Worm (Caenorhabditis elegans) whole organism, mixed stage, embryonic: ENCODE measurements around the gene ZK1240.5.

Source experiments
- bed-3 ChIP-seq: fragments of 200-800 bp; sonication (Bioruptor generic); optimal IDR thresholded peaks from 3 replicates; lab custom pipeline; 2018; ENCODE audit warnings: mild to moderate bottlenecking, missing genetic modification characterization, moderate library complexity, missing compliant biosample characterization
- ces-1 ChIP-seq: fragments of 150-350 bp; optimal IDR thresholded peaks from 2 replicates; lab custom pipeline; 2014; ENCODE audit warnings: missing biosample characterization, missing genetic modification reagents, missing genetic modification characterization
- lin-13 ChIP-seq: fragments of 150-350 bp; optimal IDR thresholded peaks from 2 replicates; lab custom pipeline; 2014; ENCODE audit warnings: missing biosample characterization, missing genetic modification characterization
- lin-32 ChIP-seq: fragments of 200-800 bp; sonication (Bioruptor generic); optimal IDR thresholded peaks from 2 replicates; lab custom pipeline; 2018; ENCODE audit warnings: mild to moderate bottlenecking, missing genetic modification characterization, missing compliant biosample characterization
- mep-1 ChIP-seq: fragments of 150-350 bp; optimal IDR thresholded peaks from 2 replicates; lab custom pipeline; 2017; ENCODE audit warnings: missing biosample characterization, missing genetic modification reagents, missing genetic modification characterization, inconsistent platforms
- nhr-2 ChIP-seq: fragments of 150-350 bp; optimal IDR thresholded peaks from 2 replicates; lab custom pipeline; 2014; ENCODE audit warnings: missing biosample characterization, missing genetic modification characterization
- nhr-237 ChIP-seq: fragments of 150-350 bp; optimal IDR thresholded peaks from 2 replicates; lab custom pipeline; 2014; ENCODE audit warnings: missing biosample characterization, missing genetic modification characterization
- nhr-28 ChIP-seq: fragments of 150-350 bp; optimal IDR thresholded peaks from 2 replicates; lab custom pipeline; 2014; ENCODE audit warnings: missing biosample characterization, missing genetic modification characterization
- nhr-76 ChIP-seq: sonication (generic microtip); optimal IDR thresholded peaks from 2 replicates; lab custom pipeline; 2017; ENCODE audit warnings: missing biosample characterization, missing genetic modification characterization
- snpc-4 ChIP-seq: fragments of 150-350 bp; optimal IDR thresholded peaks from 2 replicates; lab custom pipeline; 2014; ENCODE audit warnings: missing biosample characterization, missing genetic modification characterization
- unc-62 ChIP-seq: fragments of 150-350 bp; optimal IDR thresholded peaks from 2 replicates; lab custom pipeline; 2014; ENCODE audit warnings: missing biosample characterization, missing genetic modification reagents, missing genetic modification characterization
- zip-8 ChIP-seq: fragments of 150-350 bp; optimal IDR thresholded peaks from 2 replicates; lab custom pipeline; 2014; ENCODE audit warnings: missing biosample characterization, missing genetic modification characterization
- ztf-11 ChIP-seq: fragments of 150-350 bp; optimal IDR thresholded peaks from 2 replicates; lab custom pipeline; 2014; ENCODE audit warnings: missing biosample characterization, missing genetic modification characterization

ce11 chrII:2292027-2292426 lies 25.7 kb downstream of the ZK1240.5 start, which contains the start of gene K09F6.7:
- no peak for TF ChIP-seq nhr-28 (tag; lab: Kevin White, UChicago)
- TF ChIP-seq mep-1 (tag; lab: Kevin White, UChicago), result no peak
- TF ChIP-seq lin-13 (tag; lab: Kevin White, UChicago), result no peak
- no peak for TF ChIP-seq snpc-4 (tag; lab: Kevin White, UChicago)
- TF ChIP-seq nhr-2, result no peak
- no peak for TF ChIP-seq unc-62 (GFP tag; lab: Kevin White, UChicago)
- no peak for TF ChIP-seq ces-1 (GFP tag; lab: Kevin White, UChicago)
- no peak for TF ChIP-seq zip-8 (tag; lab: Kevin White, UChicago)
- TF ChIP-seq bed-3 (GFP tag; lab: Kevin White, UChicago), result no peak
- TF ChIP-seq lin-32 (GFP tag; lab: Kevin White, UChicago), result no peak
- TF ChIP-seq nhr-237, result no peak
- TF ChIP-seq ztf-11 (tag; lab: Kevin White, UChicago), result no peak
- TF ChIP-seq nhr-76 (tag; lab: Kevin White, UChicago), result no peak
